Fruit fly (Drosophila melanogaster) whole organism, embryonic: ENCODE data around the gene Hel25E.
A peak's percentile ranks its signal among the peaks of the same experiment; 100 is the strongest.

ENCODE experiments used
- Abd-B ChIP-seq: fragments of 200-800 bp; sonication (Bioruptor generic); optimal IDR thresholded peaks from 2 replicates; lab custom pipeline; 2018; ENCODE audit warnings: missing biosample characterization, mild to moderate bottlenecking, missing genetic modification characterization, moderate library complexity
- Aef1 ChIP-seq: fragments of 200-800 bp; sonication (Bioruptor generic); IDR thresholded peaks from 3 replicates; pipeline ENCODE4 v1.3.6; 2022; ENCODE audit warnings: missing biosample characterization, missing genetic modification characterization
- B-H2 ChIP-seq: fragments of 200-800 bp; sonication (Bioruptor generic); optimal IDR thresholded peaks from 2 replicates; lab custom pipeline; 2018; ENCODE audit warnings: missing biosample characterization, mild to moderate bottlenecking, missing genetic modification characterization
- BEAF-32 ChIP-seq: fragments of 200-800 bp; sonication (Bioruptor generic); optimal IDR thresholded peaks from 3 replicates; lab custom pipeline; 2017; ENCODE audit warnings: missing biosample characterization, missing genetic modification characterization, mild to moderate bottlenecking, moderate library complexity, missing genetic modification reagents
- CG10209 ChIP-seq: fragments of 200-800 bp; sonication (Bioruptor generic); optimal IDR thresholded peaks from 3 replicates; lab custom pipeline; 2017; ENCODE audit warnings: missing biosample characterization, mild to moderate bottlenecking, missing genetic modification characterization, missing genetic modification reagents
- CG1024 ChIP-seq: fragments of 200-800 bp; sonication (Bioruptor generic); IDR thresholded peaks from 2 replicates; pipeline ENCODE4 v1.3.6; 2022; ENCODE audit warnings: missing biosample characterization, missing genetic modification characterization
- CG10321 ChIP-seq: fragments of 200-800 bp; sonication (Bioruptor generic); IDR thresholded peaks from 2 replicates; pipeline ENCODE4 v1.3.6; 2022; ENCODE audit warnings: missing biosample characterization, missing genetic modification characterization
- CG10543 ChIP-seq: fragments of 200-800 bp; sonication (Bioruptor generic); optimal IDR thresholded peaks from 3 replicates; lab custom pipeline; 2017; ENCODE audit warnings: missing biosample characterization, mild to moderate bottlenecking, missing genetic modification characterization, moderate library complexity
- CG11093 ChIP-seq: fragments of 200-800 bp; sonication (Bioruptor generic); IDR thresholded peaks from 3 replicates; pipeline ENCODE4 v1.3.6; 2022; ENCODE audit warnings: missing biosample characterization, missing genetic modification characterization
- CG13894 ChIP-seq: fragments of 200-800 bp; sonication (Bioruptor generic); optimal IDR thresholded peaks from 3 replicates; lab custom pipeline; 2018; ENCODE audit warnings: missing biosample characterization, mild to moderate bottlenecking, missing genetic modification characterization, moderate library complexity
- CG14014 ChIP-seq: fragments of 200-800 bp; sonication (Bioruptor generic); IDR thresholded peaks from 2 replicates; pipeline ENCODE4 v1.3.6; 2022; ENCODE audit warnings: missing biosample characterization, missing genetic modification characterization
- CG14050 ChIP-seq: fragments of 200-800 bp; sonication (Bioruptor generic); IDR thresholded peaks from 3 replicates; pipeline ENCODE4 v1.3.6; 2022; ENCODE audit warnings: missing biosample characterization, missing genetic modification characterization
- CG14965 ChIP-seq: fragments of 200-800 bp; sonication (Bioruptor generic); optimal IDR thresholded peaks from 2 replicates; lab custom pipeline; 2016; ENCODE audit warnings: missing biosample characterization, missing genetic modification characterization, borderline replicate concordance
- CG15011 ChIP-seq: fragments of 200-800 bp; sonication (Bioruptor generic); optimal IDR thresholded peaks from 3 replicates; lab custom pipeline; 2018; ENCODE audit warnings: missing biosample characterization, mild to moderate bottlenecking, missing genetic modification characterization
- CG15269 ChIP-seq: fragments of 200-800 bp; sonication (Bioruptor generic); optimal IDR thresholded peaks from 2 replicates; lab custom pipeline; 2018; ENCODE audit warnings: missing biosample characterization, mild to moderate bottlenecking, missing genetic modification characterization, moderate library complexity
- CG1602 ChIP-seq: fragments of 200-800 bp; sonication (Bioruptor generic); optimal IDR thresholded peaks from 3 replicates; lab custom pipeline; 2016; ENCODE audit warnings: missing biosample characterization, missing genetic modification characterization
- CG17361 ChIP-seq: fragments of 200-800 bp; sonication (Bioruptor generic); IDR thresholded peaks from 3 replicates; pipeline ENCODE4 v1.3.6; 2022; ENCODE audit warnings: missing biosample characterization, missing genetic modification characterization
- CG17802 ChIP-seq: fragments of 200-800 bp; sonication (Bioruptor generic); optimal IDR thresholded peaks from 2 replicates; lab custom pipeline; 2018; ENCODE audit warnings: missing biosample characterization, mild to moderate bottlenecking, missing genetic modification characterization, moderate library complexity
- CG17829 ChIP-seq: fragments of 200-800 bp; optimal IDR thresholded peaks from 2 replicates; lab custom pipeline; 2019; ENCODE audit warnings: missing biosample characterization, mild to moderate bottlenecking, missing genetic modification characterization, moderate library complexity
- CG17912 ChIP-seq: fragments of 200-800 bp; sonication (Bioruptor generic); optimal IDR thresholded peaks from 2 replicates; lab custom pipeline; 2018; ENCODE audit warnings: missing biosample characterization, mild to moderate bottlenecking, missing genetic modification characterization
- CG3163 ChIP-seq: fragments of 200-800 bp; sonication (Bioruptor generic); optimal IDR thresholded peaks from 3 replicates; lab custom pipeline; 2016; ENCODE audit warnings: missing biosample characterization, missing genetic modification characterization
- CG32772 ChIP-seq: fragments of 200-800 bp; sonication (Bioruptor generic); IDR thresholded peaks from 2 replicates; pipeline ENCODE4 v1.3.6; 2022; ENCODE audit warnings: missing biosample characterization, missing genetic modification characterization
- CG4424 ChIP-seq: fragments of 200-800 bp; sonication (Bioruptor generic); optimal IDR thresholded peaks from 3 replicates; lab custom pipeline; 2016; ENCODE audit warnings: missing biosample characterization, missing genetic modification characterization
- CG5245 ChIP-seq: fragments of 200-800 bp; sonication (Bioruptor generic); optimal IDR thresholded peaks from 3 replicates; lab custom pipeline; 2016; ENCODE audit warnings: missing biosample characterization, missing genetic modification characterization
- CG9609 ChIP-seq: fragments of 200-800 bp; sonication (Bioruptor generic); optimal IDR thresholded peaks from 3 replicates; lab custom pipeline; 2016; ENCODE audit warnings: missing biosample characterization, missing genetic modification characterization
- CG9932 ChIP-seq: fragments of 200-800 bp; sonication (Bioruptor generic); IDR thresholded peaks from 2 replicates; pipeline ENCODE4 v1.3.6; 2022; ENCODE audit warnings: missing biosample characterization, missing genetic modification characterization
- CTCF ChIP-seq: fragments of 200-800 bp; sonication (Bioruptor generic); optimal IDR thresholded peaks from 2 replicates; lab custom pipeline; 2017; ENCODE audit warnings: missing biosample characterization, mild to moderate bottlenecking, missing genetic modification characterization, moderate library complexity
- Chrac-16 ChIP-seq: fragments of 200-800 bp; sonication (Bioruptor generic); optimal IDR thresholded peaks from 3 replicates; lab custom pipeline; 2016; ENCODE audit warnings: missing biosample characterization, missing genetic modification characterization
- D19A ChIP-seq: fragments of 200-800 bp; optimal IDR thresholded peaks from 3 replicates; lab custom pipeline; 2019; ENCODE audit warnings: missing biosample characterization, mild to moderate bottlenecking, missing genetic modification characterization, moderate library complexity
- ERR ChIP-seq: fragments of 200-800 bp; sonication (Bioruptor generic); optimal IDR thresholded peaks from 2 replicates; lab custom pipeline; 2016; ENCODE audit warnings: missing biosample characterization, missing genetic modification characterization
- HLHmδ ChIP-seq: fragments of 200-800 bp; sonication (Bioruptor generic); optimal IDR thresholded peaks from 2 replicates; lab custom pipeline; 2018; ENCODE audit warnings: missing biosample characterization, mild to moderate bottlenecking, missing genetic modification characterization, moderate library complexity
- HmgZ ChIP-seq: fragments of 200-800 bp; sonication (Bioruptor generic); optimal IDR thresholded peaks from 2 replicates; lab custom pipeline; 2018; ENCODE audit warnings: missing biosample characterization, mild to moderate bottlenecking, missing genetic modification characterization
- Lim3 ChIP-seq: fragments of 200-800 bp; sonication (Bioruptor generic); IDR thresholded peaks from 2 replicates; pipeline ENCODE4 v1.3.6; 2022; ENCODE audit warnings: missing biosample characterization, missing genetic modification characterization
- Max ChIP-seq: fragments of 200-800 bp; sonication (Bioruptor generic); optimal IDR thresholded peaks from 2 replicates; lab custom pipeline; 2016; ENCODE audit warnings: missing biosample characterization, mild to moderate bottlenecking, missing genetic modification characterization
- Mes4 ChIP-seq: fragments of 200-800 bp; sonication (Bioruptor generic); optimal IDR thresholded peaks from 2 replicates; lab custom pipeline; 2016; ENCODE audit warnings: missing biosample characterization, missing genetic modification characterization
- Mrtf ChIP-seq: fragments of 200-800 bp; sonication (Bioruptor generic); IDR thresholded peaks from 3 replicates; pipeline ENCODE4 v1.3.6; 2022; ENCODE audit warnings: missing biosample characterization, missing genetic modification characterization
- Myb ChIP-seq: fragments of 200-800 bp; sonication (Bioruptor generic); optimal IDR thresholded peaks from 2 replicates; lab custom pipeline; 2016; ENCODE audit warnings: missing biosample characterization, missing genetic modification characterization
- NFAT ChIP-seq: fragments of 200-800 bp; sonication (Bioruptor generic); IDR thresholded peaks from 2 replicates; pipeline ENCODE4 v1.3.6; 2022; ENCODE audit warnings: missing biosample characterization, missing genetic modification characterization
- Sox102F ChIP-seq: fragments of 200-800 bp; sonication (Bioruptor generic); optimal IDR thresholded peaks from 2 replicates; lab custom pipeline; 2018; ENCODE audit warnings: missing biosample characterization, mild to moderate bottlenecking, missing genetic modification characterization, moderate library complexity
- Usf ChIP-seq: fragments of 200-800 bp; sonication (Bioruptor generic); optimal IDR thresholded peaks from 2 replicates; lab custom pipeline; 2017; ENCODE audit warnings: missing genotype, missing biosample characterization, missing genetic modification characterization
- abd-A ChIP-seq: fragments of 200-800 bp; sonication (Bioruptor generic); optimal IDR thresholded peaks from 3 replicates; lab custom pipeline; 2019; ENCODE audit warnings: missing biosample characterization, mild to moderate bottlenecking, missing genetic modification characterization, moderate library complexity
- bbx ChIP-seq: fragments of 200-800 bp; sonication (Bioruptor generic); IDR thresholded peaks from 2 replicates; pipeline ENCODE4 v1.3.6; 2022; ENCODE audit warnings: missing biosample characterization, missing genetic modification characterization; ENCODE audit not compliant: partially characterized antibody
- br ChIP-seq: fragments of >200 bp; optimal IDR thresholded peaks from 2 replicates; lab custom pipeline; 2017
- cad ChIP-seq: fragments of >200 bp; optimal IDR thresholded peaks from 2 replicates; lab custom pipeline; 2017; ENCODE audit warnings: missing biosample characterization, missing genetic modification characterization
- chn ChIP-seq: fragments of 200-800 bp; sonication (Bioruptor generic); optimal IDR thresholded peaks from 2 replicates; lab custom pipeline; 2016; ENCODE audit warnings: missing biosample characterization, missing genetic modification characterization
- eve ChIP-seq, 2 experiments: fragments of >200 bp; optimal IDR thresholded peaks; 2 replicates each; lab custom pipeline; 2017; ENCODE audit warnings: missing biosample characterization in 2 of 2, missing genetic modification characterization in 2 of 2
- ewg ChIP-seq: fragments of 200-800 bp; sonication (Bioruptor generic); optimal IDR thresholded peaks from 3 replicates; lab custom pipeline; 2017; ENCODE audit warnings: mild to moderate bottlenecking, missing biosample characterization, missing genetic modification reagents, missing genetic modification characterization
- fd3F ChIP-seq: fragments of 200-800 bp; sonication (Bioruptor generic); optimal IDR thresholded peaks from 2 replicates; lab custom pipeline; 2018; ENCODE audit warnings: missing biosample characterization, mild to moderate bottlenecking, missing genetic modification characterization, moderate library complexity
- kay ChIP-seq: fragments of 200-800 bp; sonication (Bioruptor generic); optimal IDR thresholded peaks from 2 replicates; lab custom pipeline; 2016; ENCODE audit warnings: missing biosample characterization, missing genetic modification characterization
- ken ChIP-seq: fragments of 200-800 bp; sonication (Bioruptor generic); IDR thresholded peaks from 3 replicates; pipeline ENCODE4 v1.3.6; 2022; ENCODE audit warnings: missing biosample characterization, missing genetic modification characterization
- p53 ChIP-seq: fragments of 200-800 bp; sonication (Bioruptor generic); optimal IDR thresholded peaks from 2 replicates; lab custom pipeline; 2016; ENCODE audit warnings: missing biosample characterization, missing genetic modification characterization

Gene Hel25E

dm6 chr2L:5542944-5543515, 916 bp upstream of the Hel25E start (continued):
- TF ChIP-seq CTCF (GFP tag; lab: Kevin White, UChicago) (no peak), CG3163 (GFP tag; lab: Kevin White, UChicago) (no peak), Lim3 (GFP tag; lab: Robert Waterston, UW) (no peak), Abd-B (GFP tag; lab: Kevin White, UChicago) (no peak), CG1024 (GFP tag; lab: Robert Waterston, UW) (0 out of 2 replicates have a peak, but pooled peaks have one; percentile 6), Aef1 (no peak; the same call in 2 of the 3 replicates), CG10209 (GFP tag; lab: Kevin White, UChicago) (peak; percentile 40), Myb (GFP tag; lab: Kevin White, UChicago) (no peak), CG10543 (peak; percentile 45), CG14050 (GFP tag; lab: Robert Waterston, UW) (no peak; the same call in 2 of the 3 replicates), CG17361 (GFP tag; lab: Robert Waterston, UW) (0 out of 3 replicates have a peak, but pooled peaks have one; percentile 22), Chrac-16 (peak; percentile 20), CG17912 (GFP tag; lab: Kevin White, UChicago) (no peak), CG17802 (no peak), fd3F (peak; percentile 1), cad (no peak), Sox102F (GFP tag; lab: Kevin White, UChicago) (no peak), eve (GFP tag; optimal IDR thresholded peaks at IDR 0.05; lab: Kevin White, UChicago) (no peak), BEAF-32 (GFP tag; lab: Kevin White, UChicago) (no peak), CG4424 (GFP tag; lab: Kevin White, UChicago) (peak; percentile 50), NFAT (GFP tag; lab: Robert Waterston, UW) (0 out of 2 replicates have a peak, but pooled peaks have one; percentile 47), CG1602 (peak; percentile 11), B-H2 (GFP tag; lab: Kevin White, UChicago) (peak; percentile 5), kay (GFP tag; lab: Kevin White, UChicago) (peak; percentile 11), CG5245 (GFP tag; lab: Kevin White, UChicago) (no peak), D19A (tag; lab: Kevin White, UChicago) (peak; percentile 63), CG14014 (GFP tag; lab: Robert Waterston, UW) (peak; percentile 77), p53 (GFP tag; lab: Kevin White, UChicago) (peak; percentile 61), chn (GFP tag; lab: Kevin White, UChicago) (peak; percentile 11), bbx (peak; percentile 34; the same call in 1 of the 2 replicates), ken (GFP tag; lab: Robert Waterston, UW) (no peak; the same call in 2 of the 3 replicates), Usf (GFP tag; lab: Kevin White, UChicago) (no peak), HmgZ (tag; lab: Kevin White, UChicago) (peak; percentile 57), abd-A (tag; lab: Kevin White, UChicago) (no peak), CG11093 (GFP tag; lab: Robert Waterston, UW) (peak; percentile 53; the same call in 1 of the 3 replicates), CG15011 (no peak), CG9609 (GFP tag; lab: Kevin White, UChicago) (peak; percentile 43), CG10321 (no peak), HLHmδ (no peak), Mes4 (GFP tag; lab: Kevin White, UChicago) (peak; percentile 18), ERR (peak; percentile 82), CG15269 (tag; lab: Kevin White, UChicago) (no peak), br (lab: Kevin White, UChicago) (no peak), CG14965 (GFP tag; lab: Kevin White, UChicago) (no peak), CG32772 (GFP tag; lab: Robert Waterston, UW) (0 out of 2 replicates have a peak, but pooled peaks have one; percentile 35), CG9932 (GFP tag; lab: Robert Waterston, UW) (peak; percentile 81), ewg (GFP tag; lab: Kevin White, UChicago) (no peak), CG17829 (tag; lab: Kevin White, UChicago) (peak; percentile 8), CG13894 (tag; lab: Kevin White, UChicago) (no peak), Mrtf (GFP tag; lab: Robert Waterston, UW) (peak; percentile 50; the same call in 1 of the 3 replicates), Max (peak; percentile 1)
